Worm (Caenorhabditis elegans) whole organism, L4/young adult: ENCODE results near the gene srh-125.

ENCODE experiments used
- W03F9.2 ChIP-seq: fragments of 150-350 bp; optimal IDR thresholded peaks from 2 replicates; lab custom pipeline; 2014; ENCODE audit warnings: missing biosample characterization, missing genetic modification characterization
- dao-5 ChIP-seq: sonication (generic microtip); optimal IDR thresholded peaks from 2 replicates; lab custom pipeline; 2016; ENCODE audit warnings: missing genotype, missing genetic modification characterization, moderate library complexity, missing compliant biosample characterization
- him-1 ChIP-seq: sonication (generic microtip); optimal IDR thresholded peaks from 2 replicates; lab custom pipeline; 2016; ENCODE audit warnings: missing genotype, missing genetic modification reagents, missing genetic modification characterization, missing compliant biosample characterization

- TF ChIP-seq W03F9.2 (tag; lab: Kevin White, UChicago), result no peak
- no peak for TF ChIP-seq dao-5
- TF ChIP-seq him-1 (tag; lab: Kevin White, UChicago), result no peak
Observed at ce11 chrV:7508566-7509044, 31.9 kb upstream of the srh-125 start, which contains the start of the genes str-31 and nhr-172.
